Fruit fly (Drosophila melanogaster): ENCODE data around the gene Fur1.

Fur1 gene

DNA sequence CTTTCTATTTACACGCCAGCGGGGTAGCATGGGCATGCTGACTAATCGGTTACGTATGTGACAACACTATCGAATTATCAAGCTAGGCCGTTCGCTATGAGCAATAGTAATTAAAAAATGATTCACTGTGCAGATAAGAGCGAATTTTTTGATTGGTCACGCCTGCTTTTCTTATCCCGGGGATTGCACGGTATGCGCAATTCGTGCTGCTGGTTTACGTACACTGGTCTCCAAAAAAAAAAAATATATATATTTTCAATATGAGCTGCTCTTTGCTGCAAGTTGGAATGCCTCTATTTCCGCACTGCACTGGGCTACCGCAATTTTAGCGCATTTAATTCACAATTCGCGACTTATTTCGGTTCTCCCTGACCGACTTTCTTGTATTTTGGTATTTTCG lies 17.5 kb upstream of the Fur1 start:
- TF ChIP-seq noc (tag; optimal IDR thresholded peaks at IDR 0.05) = no peak

DNA sequence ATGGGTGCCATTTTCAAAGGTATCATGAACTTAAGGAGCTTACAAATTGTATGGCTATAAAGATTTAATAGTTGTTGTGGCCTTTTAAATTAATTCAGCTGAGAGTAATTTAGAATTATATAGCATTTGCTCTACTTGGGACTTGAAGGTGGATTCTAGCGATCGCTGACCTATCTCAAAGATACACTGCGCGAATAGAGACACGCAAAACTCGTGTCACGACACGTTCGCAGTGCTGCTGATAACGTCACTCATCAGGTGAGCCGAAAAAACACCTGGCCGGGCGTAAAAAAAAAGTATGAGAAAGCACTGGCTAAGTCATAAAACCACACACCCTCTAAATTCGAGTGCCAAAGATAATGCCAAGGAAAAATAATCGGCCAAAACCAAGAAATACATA lies 16.8 kb upstream of the Fur1 start:
- TF ChIP-seq noc (tag; optimal IDR thresholded peaks at IDR 0.05) = no peak

DNA sequence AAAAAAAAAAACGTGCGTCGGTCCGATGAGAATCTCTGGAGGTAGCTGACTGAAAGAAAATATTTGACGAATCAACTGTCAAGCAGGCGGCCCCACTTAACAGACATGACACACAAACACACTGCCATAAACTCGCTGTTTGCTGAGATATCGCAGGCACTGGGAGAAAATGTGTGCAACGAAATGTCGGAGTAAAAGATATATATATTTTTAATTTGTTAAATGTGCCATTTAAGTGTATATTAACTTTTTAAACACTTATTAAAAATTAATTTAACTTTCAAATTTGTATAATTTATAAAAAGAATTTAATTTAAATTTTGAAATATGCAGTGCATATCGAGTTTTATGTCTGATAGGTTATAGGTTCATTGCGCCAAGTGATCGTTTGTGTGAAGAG lies 16.3 kb upstream of the Fur1 start:
- TF ChIP-seq noc (tag; optimal IDR thresholded peaks at IDR 0.05) = peak; percentile 77

DNA sequence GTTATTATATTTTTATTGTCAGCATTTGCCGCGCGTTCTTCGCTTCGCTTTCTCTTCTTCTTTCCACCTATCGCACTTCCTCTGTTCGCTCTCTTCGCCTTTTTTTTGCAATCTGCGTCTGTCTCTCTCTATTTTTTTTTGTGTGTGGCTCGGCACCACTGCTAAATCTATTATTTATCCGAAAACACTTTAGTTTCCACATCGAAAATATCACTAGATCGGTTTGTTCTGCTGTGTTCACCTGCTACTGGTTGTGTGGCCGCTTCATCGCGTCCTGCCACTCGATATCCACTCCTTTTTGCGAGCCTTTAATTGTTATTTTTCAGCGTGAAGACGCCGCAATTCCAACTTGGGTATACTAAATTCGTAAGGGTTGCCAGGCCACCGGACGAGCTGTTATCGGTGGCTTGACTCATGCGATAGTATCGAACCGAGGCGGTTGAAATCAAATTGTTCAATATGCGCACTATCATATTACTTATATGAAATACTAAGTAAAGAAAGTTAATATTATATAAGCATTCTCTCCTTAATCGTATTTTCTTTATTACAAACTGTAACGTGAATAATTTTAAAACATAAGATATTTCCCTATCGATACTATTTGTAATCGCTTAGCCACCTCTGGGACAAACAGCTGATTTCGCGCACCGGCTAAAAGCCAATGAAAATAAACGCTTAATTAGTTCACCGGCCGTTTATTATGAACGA lies 9.8 kb upstream of the Fur1 start, which contains the start of the genes XNP, CG42488 and CG5116:
Gene XNP, minus strand, starts transcription at position 372 of the 711 bp plus-strand sequence.
Gene CG42488, plus strand, starts transcription at position 636 of the 711 bp plus-strand sequence.
Gene CG5116, plus strand, starts transcription at position 636 of the 711 bp plus-strand sequence.
- TF ChIP-seq noc (tag; optimal IDR thresholded peaks at IDR 0.05) = no peak

DNA sequence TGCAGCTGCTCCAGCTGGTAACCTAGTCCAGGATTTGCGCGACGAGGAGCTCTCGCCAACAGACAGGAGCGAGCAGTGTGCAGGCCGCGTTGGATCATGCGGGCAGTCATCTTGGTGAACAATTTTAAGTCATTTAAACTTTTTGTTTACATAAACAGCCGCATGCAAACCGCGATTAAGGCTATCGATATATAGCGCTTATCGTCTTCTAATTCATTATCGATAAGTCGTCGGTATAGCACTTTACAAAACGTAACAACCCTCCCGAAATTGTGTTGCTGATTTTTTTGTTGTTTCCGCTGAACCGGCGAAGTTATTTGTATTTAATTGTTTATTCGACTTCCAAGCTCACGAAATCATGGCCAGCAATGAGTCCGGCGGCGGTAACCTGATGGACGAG lies 3.9 kb upstream of the Fur1 start, which contains the start of the genes CG4553 and MED28:
Gene CG4553, minus strand, starts transcription at position 172 of the 400 bp plus-strand sequence.
Gene MED28, plus strand, starts transcription at position 260 of the 400 bp plus-strand sequence.
- TF ChIP-seq noc (tag; optimal IDR thresholded peaks at IDR 0.05) = no peak

DNA sequence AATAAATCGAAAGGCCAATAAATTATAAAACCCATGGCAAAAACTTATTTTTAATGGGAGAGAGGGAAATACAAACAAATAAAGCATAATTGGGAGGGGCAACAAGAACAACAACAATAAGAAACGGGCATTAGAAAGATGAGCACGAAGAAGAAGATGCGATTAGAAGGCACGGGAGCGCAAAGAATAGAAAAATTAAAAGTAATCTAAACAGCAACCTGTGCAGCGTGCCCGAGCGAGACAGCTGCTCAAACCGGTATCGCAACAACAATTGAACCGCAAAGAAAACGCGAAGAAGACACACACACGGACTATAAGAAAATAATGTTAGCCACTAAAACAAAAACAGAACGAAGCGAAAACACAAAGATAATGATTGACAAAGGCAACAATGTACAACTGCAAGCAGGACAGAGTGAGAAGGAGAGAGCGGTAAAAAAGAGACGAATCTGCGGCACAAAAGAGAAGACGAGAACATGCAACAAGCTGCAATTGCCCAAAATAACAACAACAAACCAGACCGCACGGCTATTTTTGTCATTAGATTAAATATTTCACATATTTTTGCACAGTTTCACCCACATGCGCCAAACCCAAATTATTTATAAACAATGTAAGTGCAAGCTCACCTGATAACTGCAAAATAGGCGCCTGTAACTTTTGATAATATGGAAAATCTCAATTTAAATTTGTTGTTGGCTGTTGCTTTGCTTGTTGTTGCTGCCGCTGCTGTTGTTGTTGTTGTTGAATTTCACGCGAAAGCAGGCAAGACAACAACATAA lies 814 bp downstream of the Fur1 start:
- TF ChIP-seq noc (tag; optimal IDR thresholded peaks at IDR 0.05) = peak; percentile 4

DNA sequence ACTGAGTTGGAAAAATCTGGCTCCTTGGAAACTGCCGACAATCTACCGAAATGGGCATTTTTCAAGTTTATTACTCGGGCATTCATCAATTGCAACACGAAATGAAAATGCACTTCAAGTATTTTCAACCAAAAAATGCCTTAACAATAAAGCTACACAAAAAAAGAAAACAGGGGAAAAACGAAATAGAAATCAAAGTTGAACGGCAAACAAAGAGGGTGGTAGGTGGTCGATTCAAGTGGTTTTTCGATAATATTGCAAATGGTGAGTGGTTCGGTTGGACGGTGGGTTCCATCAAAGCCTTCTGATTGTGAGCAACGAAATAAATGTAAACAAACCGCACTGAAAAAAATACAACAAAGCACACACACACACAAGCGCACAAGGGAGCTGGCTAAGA lies 6.7 kb downstream of the Fur1 start:
- no peak for TF ChIP-seq noc (tag; optimal IDR thresholded peaks at IDR 0.05)

DNA sequence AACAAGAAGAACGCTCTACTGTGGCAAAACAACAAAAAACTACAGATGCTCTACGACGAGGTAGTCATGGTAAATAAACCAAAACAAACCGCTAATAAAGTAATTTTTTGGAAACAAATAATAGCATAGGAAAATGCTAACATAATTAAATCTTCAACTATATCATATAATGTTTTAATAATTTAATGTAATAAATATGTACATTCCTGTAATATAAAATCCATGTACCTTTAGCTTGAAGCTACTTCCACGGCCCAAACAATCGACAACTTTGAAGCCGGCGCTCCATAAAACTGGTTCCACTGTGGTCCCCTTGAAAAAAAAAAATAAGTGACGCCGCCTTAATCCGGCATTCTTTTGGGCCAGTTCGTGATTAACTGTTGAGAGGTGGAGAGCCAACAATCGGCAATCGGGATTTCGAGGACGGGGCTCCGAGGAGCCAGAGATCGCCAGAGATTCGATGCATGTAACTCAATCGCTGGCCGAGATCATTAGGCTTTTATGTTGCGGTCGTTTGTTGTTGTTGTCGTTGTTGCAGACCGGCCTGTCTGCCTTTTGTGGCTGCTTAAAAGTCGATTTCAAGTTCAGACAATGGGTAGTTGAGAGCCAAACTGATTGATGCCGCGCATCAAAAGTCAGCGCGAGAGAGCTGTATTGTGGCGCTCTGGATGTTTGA lies 10.1 kb downstream of the Fur1 start:
- TF ChIP-seq noc (tag; optimal IDR thresholded peaks at IDR 0.05) = peak; percentile 61

DNA sequence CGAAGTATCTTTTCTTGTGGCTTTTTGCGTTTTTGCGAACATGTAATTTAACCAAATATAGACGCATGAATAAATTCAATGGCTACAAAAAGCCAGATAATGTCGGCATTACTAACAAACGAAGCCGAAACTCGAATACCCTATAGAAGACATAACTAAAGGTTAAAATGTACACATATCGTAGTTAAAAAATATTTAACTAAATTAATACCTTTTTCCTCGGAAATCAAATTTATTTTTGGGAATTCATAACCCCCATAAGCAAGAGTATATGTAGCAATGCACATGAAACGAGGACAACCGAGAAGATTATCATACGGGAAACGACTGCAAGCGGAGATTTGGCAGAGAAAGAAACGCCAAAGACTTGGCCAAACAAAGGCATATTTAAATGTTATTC lies 11.2 kb downstream of the Fur1 start:
- TF ChIP-seq noc (tag; optimal IDR thresholded peaks at IDR 0.05) = no peak

DNA sequence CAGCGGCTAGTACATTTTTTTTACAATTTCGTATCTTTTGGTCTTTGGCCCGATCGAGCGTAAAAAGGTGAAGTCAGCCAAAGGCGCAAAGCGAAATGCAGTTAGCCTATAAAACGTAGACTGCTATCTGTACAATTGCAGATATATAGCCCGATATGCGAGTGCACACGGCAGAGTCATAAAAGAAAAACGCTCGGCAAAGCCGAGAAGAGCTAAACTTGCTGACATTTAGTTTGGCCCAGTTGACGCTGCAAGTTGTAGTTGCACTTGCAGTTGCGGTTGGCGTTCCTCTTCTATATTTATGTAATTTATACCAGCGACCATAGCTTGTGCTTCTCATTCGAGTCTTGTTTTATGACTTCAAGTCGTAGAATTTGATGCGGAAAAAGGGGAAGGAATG lies 12.2 kb downstream of the Fur1 start:
- no peak for TF ChIP-seq noc (tag; optimal IDR thresholded peaks at IDR 0.05)

DNA sequence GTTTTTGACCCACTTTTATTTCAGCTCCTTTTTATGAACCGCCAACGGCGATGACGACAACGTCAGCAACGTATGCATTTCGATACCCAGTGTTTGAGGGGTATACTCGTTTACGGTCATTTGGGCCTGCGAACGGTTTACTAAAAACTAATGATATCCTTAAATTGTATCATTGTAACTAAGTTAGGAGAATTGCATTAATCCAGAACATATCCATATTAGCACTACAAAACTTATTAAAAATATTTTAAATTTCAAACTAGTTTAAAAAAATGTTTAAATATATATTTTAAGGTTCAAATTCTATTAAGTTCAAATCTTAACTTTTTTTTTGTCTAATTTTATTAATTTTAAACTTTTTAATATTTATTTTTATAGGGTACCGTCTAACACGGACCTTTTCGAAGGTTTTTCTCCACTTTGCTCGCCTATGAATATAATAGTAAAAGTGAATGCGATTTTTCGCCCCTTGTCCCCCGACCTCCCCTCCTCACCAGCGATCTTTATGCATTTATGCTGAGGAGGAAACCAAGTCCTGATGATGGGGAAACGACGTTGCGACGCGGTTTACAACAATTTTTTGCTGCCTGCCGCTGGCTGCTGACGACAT lies 13.6 kb downstream of the Fur1 start:
- no peak for TF ChIP-seq noc (tag; optimal IDR thresholded peaks at IDR 0.05)

DNA sequence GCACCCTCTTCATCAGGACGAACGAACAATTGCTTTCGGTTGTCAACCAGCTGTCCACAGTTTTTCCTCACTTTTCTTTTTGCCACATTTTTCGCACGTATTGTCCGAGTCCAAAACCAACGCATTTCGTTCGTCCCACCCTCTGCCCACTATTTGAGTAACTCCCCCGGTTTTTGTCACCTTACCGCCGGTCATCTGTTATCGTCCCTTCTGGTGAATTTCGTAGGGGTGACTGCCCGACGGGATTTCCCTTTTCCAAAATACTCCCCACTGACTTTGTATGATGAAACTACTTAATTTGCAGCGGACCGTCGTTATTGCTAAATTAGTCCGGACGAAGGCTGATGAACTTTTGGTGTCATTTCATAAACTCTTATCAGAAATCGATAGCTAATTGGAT lies 15.8 kb downstream of the Fur1 start:
- no peak for TF ChIP-seq noc (tag; optimal IDR thresholded peaks at IDR 0.05)

DNA sequence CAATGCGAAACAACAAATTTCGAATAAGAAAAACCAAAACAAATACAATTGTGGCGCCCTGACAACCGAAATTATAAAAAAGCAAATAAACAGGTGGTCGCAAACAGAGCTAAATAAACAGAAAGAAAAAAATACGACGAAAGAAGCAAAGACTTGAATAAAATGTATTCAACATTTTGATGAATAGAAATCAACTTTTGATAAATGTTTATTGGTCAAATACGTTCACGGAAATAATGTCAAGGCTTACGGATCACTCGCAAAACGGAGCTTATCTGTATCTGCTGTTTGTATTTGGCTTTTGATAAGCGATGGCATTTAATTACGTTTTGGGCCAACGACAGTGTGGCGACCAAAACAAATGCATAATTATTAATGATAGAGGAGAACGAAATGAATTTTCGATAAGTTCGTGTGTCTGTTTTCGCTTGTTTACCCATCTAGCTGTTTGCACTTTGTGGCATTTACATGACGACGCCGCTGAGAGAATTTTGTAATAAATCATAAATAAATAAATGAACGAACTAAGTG lies 19.6 kb downstream of the Fur1 start:
- peak; percentile 60 for TF ChIP-seq noc (tag; optimal IDR thresholded peaks at IDR 0.05)

DNA sequence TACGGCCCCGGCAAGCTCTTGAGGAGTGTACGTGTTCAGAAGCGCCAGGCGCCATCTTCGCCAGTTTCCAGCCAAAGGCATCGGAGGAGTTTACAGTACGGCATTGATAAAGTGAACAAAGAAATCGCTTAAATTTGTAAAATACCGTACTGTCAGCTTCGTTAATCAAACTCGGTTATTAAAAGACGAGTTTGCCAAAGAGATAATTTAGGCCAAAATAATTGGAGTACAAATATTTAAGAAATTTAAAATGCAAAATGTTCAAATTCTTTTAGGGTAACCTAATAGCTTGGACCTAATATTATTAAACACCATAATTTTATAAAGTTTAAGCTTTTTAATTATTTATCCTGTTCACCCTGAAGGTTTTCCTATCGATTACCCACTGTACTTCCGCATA lies 21.0 kb downstream of the Fur1 start:
- no peak for TF ChIP-seq noc (tag; optimal IDR thresholded peaks at IDR 0.05)

DNA sequence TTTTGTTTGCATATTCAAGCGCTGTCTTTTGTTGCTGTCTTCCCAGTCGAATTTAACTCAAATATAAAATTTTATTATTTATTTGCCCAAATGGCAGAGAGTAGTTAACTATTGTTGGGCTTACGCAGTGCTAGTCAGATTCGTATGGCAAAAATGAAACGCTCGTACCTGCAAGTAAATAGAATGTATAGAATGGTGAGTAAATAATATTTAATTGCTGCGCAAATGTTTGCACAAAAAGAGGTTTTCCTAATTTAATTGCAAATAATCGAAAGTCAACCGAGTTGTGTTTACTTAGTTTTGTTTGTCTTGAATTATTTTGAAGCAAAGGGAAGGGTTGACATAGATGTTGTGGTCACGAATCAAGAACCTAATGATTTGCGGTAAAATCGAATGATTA lies 24.1 kb downstream of the Fur1 start:
- peak; percentile 64 for TF ChIP-seq noc (tag; optimal IDR thresholded peaks at IDR 0.05)

DNA sequence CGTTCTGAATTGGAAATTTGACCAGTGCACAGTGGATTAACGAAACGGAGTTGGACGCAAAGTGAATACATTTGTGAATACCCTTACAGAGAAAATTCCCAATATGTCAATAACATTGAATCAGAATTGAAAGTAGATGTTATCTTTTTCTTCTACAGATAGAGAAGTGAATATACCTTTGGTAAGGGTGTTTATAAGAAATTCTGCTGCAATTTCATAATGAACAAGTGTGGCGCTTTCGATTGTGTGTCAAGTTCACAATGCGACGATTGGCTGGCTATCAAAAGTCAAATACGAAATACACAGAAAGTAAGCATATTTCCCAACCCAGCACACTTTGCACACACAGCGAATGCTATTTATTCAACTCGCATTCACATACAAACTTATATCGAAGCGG lies 24.5 kb downstream of the Fur1 start:
- no peak for TF ChIP-seq noc (tag; optimal IDR thresholded peaks at IDR 0.05)
